Worm (Caenorhabditis elegans) whole organism, L1 larva: ENCODE results near the gene nhr-232.

ENCODE experiments used
- C04F5.9 ChIP-seq: sonication (generic microtip); optimal IDR thresholded peaks from 2 replicates; lab custom pipeline; 2016; ENCODE audit warnings: missing genetic modification characterization, missing compliant biosample characterization
- aha-1 ChIP-seq: fragments of 150-350 bp; optimal IDR thresholded peaks from 2 replicates; lab custom pipeline; 2014; ENCODE audit warnings: missing biosample characterization, missing genetic modification characterization
- fos-1 ChIP-seq: fragments of 150-350 bp; optimal IDR thresholded peaks from 2 replicates; lab custom pipeline; 2014; ENCODE audit warnings: missing biosample characterization, missing genetic modification characterization
- skn-1 ChIP-seq: fragments of 150-350 bp; optimal IDR thresholded peaks from 2 replicates; lab custom pipeline; 2014; ENCODE audit warnings: missing biosample characterization, missing genetic modification characterization
- unc-130 ChIP-seq: fragments of 150-350 bp; optimal IDR thresholded peaks from 2 replicates; lab custom pipeline; 2017; ENCODE audit warnings: missing biosample characterization, missing genetic modification characterization, inconsistent platforms

- no peak for TF ChIP-seq fos-1 (tag; lab: Kevin White, UChicago)
- no peak for TF ChIP-seq skn-1 (tag; lab: Kevin White, UChicago)
- no peak for TF ChIP-seq unc-130 (tag; lab: Kevin White, UChicago)
- no peak for TF ChIP-seq aha-1 (tag; lab: Kevin White, UChicago)
- no peak for TF ChIP-seq C04F5.9 (tag; lab: Kevin White, UChicago)
Measured at ce11 chrV:10206502-10206901, 49.5 kb upstream of the nhr-232 start, which contains the start of gene rpc-25.
